Worm (Caenorhabditis elegans): Measurements from ENCODE around the gene srbc-62.
A peak's percentile ranks its signal among the peaks of the same experiment; 100 is the strongest.
"Not testable (repeated sequence)": the region's sequence is repeated elsewhere in the genome, so short reads cannot be mapped to it uniquely, and the experiment has no call there.

Gene srbc-62

DNA sequence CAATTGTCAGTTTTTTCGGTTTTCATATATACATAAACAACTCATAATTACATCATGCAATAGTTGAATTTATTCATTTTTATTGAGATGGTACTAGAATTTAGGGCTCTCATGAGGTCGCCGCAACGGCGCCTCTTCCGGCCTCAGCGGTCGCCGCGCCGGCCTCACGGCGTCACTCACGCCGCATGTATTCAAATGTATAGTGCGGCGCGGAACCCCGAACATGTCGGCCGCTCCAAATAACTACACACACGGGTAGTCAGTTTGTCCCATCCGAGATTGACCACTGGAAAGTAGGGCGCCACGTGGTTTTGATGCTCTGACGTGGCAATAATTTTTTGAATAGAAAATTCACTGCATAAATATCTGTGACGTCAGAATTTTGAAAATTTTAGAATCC is 39.8 kb downstream of the srbc-62 start:
- no peak for TF ChIP-seq hlh-8 (tag; optimal IDR thresholded peaks at IDR 0.05)
- TF ChIP-seq sox-4 (tag; optimal IDR thresholded peaks at IDR 0.05): no peak
- no peak for TF ChIP-seq gmeb-2 (tag; optimal IDR thresholded peaks at IDR 0.05)
- no peak for TF ChIP-seq odd-2 (tag; optimal IDR thresholded peaks at IDR 0.05)
- no peak for TF ChIP-seq unc-3 (GFP tag; conservative IDR thresholded peaks at IDR 0.05)
- TF ChIP-seq unc-3 (tag; optimal IDR thresholded peaks at IDR 0.05): no peak
- no peak for TF ChIP-seq pax-1 (tag; optimal IDR thresholded peaks at IDR 0.05)
- no peak for TF ChIP-seq madf-2 (tag; optimal IDR thresholded peaks at IDR 0.05)
- no peak for TF ChIP-seq dve-1 (tag; optimal IDR thresholded peaks at IDR 0.05)
- TF ChIP-seq pros-1 (tag; optimal IDR thresholded peaks at IDR 0.05): no peak
- TF ChIP-seq lin-11 (tag; optimal IDR thresholded peaks at IDR 0.05): no peak
- TF ChIP-seq ceh-22 (tag; optimal IDR thresholded peaks at IDR 0.05): no peak
- TF ChIP-seq ceh-9 (tag; optimal IDR thresholded peaks at IDR 0.05): no peak
- no peak for TF ChIP-seq ceh-19 (GFP tag; optimal IDR thresholded peaks at IDR 0.05)
- no peak for TF ChIP-seq ttx-3 (tag; optimal IDR thresholded peaks at IDR 0.05)
- TF ChIP-seq elt-4 (tag; optimal IDR thresholded peaks at IDR 0.05): no peak

DNA sequence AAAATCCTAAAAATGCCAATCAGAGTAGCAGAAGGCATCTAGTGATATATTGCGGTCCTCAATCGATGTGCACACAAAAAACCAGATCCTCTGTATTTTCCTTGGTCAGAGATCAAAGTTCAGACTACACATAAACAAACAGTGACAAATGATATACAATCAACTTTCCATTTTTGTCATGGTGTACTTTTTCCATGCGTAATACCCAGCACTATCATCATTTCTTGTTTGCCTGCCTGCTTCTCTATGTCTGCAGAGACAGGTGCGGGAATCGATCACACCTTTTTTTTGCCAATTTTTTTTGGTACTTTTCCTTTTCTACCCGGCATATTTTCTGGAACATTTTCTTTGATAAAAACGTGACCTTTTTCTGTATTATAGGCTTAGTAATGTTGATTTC is 40.5 kb downstream of the srbc-62 start:
- no peak for TF ChIP-seq sdc-2 (tag; optimal IDR thresholded peaks at IDR 0.05)
- no peak for TF ChIP-seq pha-4 (tag; optimal IDR thresholded peaks at IDR 0.05)
- TF ChIP-seq odd-2 (tag; optimal IDR thresholded peaks at IDR 0.05): no peak
- no peak for TF ChIP-seq ceh-9 (tag; optimal IDR thresholded peaks at IDR 0.05)
- TF ChIP-seq che-1 (tag; optimal IDR thresholded peaks at IDR 0.05): no peak
- TF ChIP-seq ets-4 (tag; optimal IDR thresholded peaks at IDR 0.05): no peak
- TF ChIP-seq fax-1 (tag; optimal IDR thresholded peaks at IDR 0.05): no peak
- TF ChIP-seq unc-42 (tag; optimal IDR thresholded peaks at IDR 0.05): no peak

DNA sequence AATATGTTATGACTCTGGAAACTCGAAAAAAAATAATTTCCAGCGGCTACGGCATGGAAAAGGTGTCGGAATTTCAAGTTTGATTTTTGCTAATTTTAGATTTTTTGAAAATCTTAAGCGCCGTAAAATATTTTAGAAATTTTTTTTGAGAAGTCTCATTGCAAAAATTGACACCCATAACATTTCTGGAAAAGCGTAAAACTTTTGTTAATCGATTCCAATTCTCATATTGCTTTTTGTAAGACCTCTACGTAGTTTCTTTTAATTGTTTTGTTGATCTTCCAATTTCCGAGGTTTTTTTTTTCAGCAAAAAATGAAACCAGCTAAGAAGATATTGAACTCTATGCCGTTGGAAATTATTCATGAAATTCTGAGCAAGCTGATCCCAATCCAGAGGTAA is 41.1 kb downstream of the srbc-62 start, which contains the start of gene fbxa-85:
Gene fbxa-85, plus strand, starts transcription at position 301 of the 400 bp plus-strand sequence.
- TF ChIP-seq hlh-6 (tag; optimal IDR thresholded peaks at IDR 0.05): no peak
- no peak for TF ChIP-seq tbx-7 (tag; optimal IDR thresholded peaks at IDR 0.05)
- no peak for TF ChIP-seq unc-3 (GFP tag; conservative IDR thresholded peaks at IDR 0.05)
- TF ChIP-seq unc-3 (tag; optimal IDR thresholded peaks at IDR 0.05): no peak
- no peak for TF ChIP-seq madf-2 (tag; optimal IDR thresholded peaks at IDR 0.05)
- TF ChIP-seq pag-3 (tag; optimal IDR thresholded peaks at IDR 0.05; ENCODE audit: borderline replicate concordance): no peak
- no peak for TF ChIP-seq ceh-22 (tag; optimal IDR thresholded peaks at IDR 0.05)
- no peak for TF ChIP-seq ttx-3 (tag; optimal IDR thresholded peaks at IDR 0.05)
- TF ChIP-seq T23F11.4 (GFP tag; optimal IDR thresholded peaks at IDR 0.05): no peak

DNA sequence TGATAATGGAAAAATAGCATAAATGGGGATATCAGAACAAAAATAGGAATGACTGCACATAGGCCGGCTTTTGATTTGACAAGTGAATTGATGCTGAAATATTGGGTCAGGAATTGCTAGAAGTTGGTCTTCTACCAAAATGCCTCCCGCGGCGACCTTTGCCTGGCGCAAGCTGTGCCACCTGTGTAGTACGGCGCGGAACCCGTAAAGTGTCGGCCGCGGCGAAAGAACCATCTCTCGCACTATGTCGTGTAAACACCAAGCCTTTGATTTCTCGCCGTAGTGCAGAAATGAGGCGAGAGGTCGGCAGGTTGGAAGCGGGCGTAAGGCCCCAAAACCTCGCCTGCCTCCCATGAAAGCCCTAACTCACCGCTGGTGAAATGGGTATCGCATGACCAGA is 43.6 kb downstream of the srbc-62 start:
- TF ChIP-seq pag-3 (tag; optimal IDR thresholded peaks at IDR 0.05; ENCODE audit: borderline replicate concordance): peak; percentile 43
- no peak for TF ChIP-seq ceh-48 (tag; optimal IDR thresholded peaks at IDR 0.05)
- no peak for TF ChIP-seq ceh-30 (tag; optimal IDR thresholded peaks at IDR 0.05)
- no peak for TF ChIP-seq ztf-16 (tag; optimal IDR thresholded peaks at IDR 0.05)
- TF ChIP-seq gmeb-2 (tag; optimal IDR thresholded peaks at IDR 0.05): no peak

DNA sequence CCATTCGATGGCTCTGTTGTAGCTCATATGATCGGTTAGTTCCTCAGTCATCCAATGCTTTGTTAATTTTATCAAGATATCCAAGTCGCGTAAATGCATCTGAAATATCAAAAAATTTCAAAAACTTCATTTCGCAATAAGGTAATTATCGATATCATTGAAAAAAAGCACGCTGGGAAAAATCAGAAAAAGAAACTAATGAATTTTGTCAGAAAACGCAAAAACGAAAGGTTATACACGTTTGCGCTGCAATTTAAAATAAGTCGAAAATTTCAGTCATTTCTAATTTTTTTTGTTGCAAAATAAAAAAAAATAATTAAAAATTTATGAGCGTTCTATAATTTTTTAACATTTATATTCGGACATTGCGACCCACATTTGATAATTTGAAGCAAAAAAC is 47.1 kb downstream of the srbc-62 start, which contains the start of gene K10G4.3:
Gene K10G4.3, minus strand, starts transcription at position 101 of the 400 bp plus-strand sequence.
- TF ChIP-seq ceh-19 (GFP tag; optimal IDR thresholded peaks at IDR 0.05); hlh-8 (tag; optimal IDR thresholded peaks at IDR 0.05); dmd-4 (tag; optimal IDR thresholded peaks at IDR 0.05; ENCODE audit: borderline replicate concordance): not testable (repeated sequence)
